Fruit fly (Drosophila melanogaster) whole organism, embryonic: ENCODE measurements around the gene CG1463.

Experiments
- Bdp1 ChIP-seq: fragments of 200-800 bp; sonication (Bioruptor generic); optimal IDR thresholded peaks from 3 replicates; lab custom pipeline; 2016; ENCODE audit warnings: missing biosample characterization, missing genetic modification characterization
- Blimp-1 ChIP-seq: fragments of 200-800 bp; sonication (Bioruptor generic); optimal IDR thresholded peaks from 3 replicates; lab custom pipeline; 2018; ENCODE audit warnings: missing biosample characterization, missing genetic modification characterization, mild to moderate bottlenecking, moderate library complexity, missing genetic modification reagents
- Bteb2 ChIP-seq: fragments of 200-800 bp; sonication (Bioruptor generic); optimal IDR thresholded peaks from 2 replicates; lab custom pipeline; 2016; ENCODE audit warnings: missing biosample characterization, missing genetic modification characterization
- CG10209 ChIP-seq: fragments of 200-800 bp; sonication (Bioruptor generic); optimal IDR thresholded peaks from 3 replicates; lab custom pipeline; 2017; ENCODE audit warnings: missing biosample characterization, mild to moderate bottlenecking, missing genetic modification characterization, missing genetic modification reagents
- CG10543 ChIP-seq: fragments of 200-800 bp; sonication (Bioruptor generic); optimal IDR thresholded peaks from 3 replicates; lab custom pipeline; 2017; ENCODE audit warnings: missing biosample characterization, mild to moderate bottlenecking, missing genetic modification characterization, moderate library complexity
- CG11504 ChIP-seq: fragments of 200-800 bp; sonication (Bioruptor generic); optimal IDR thresholded peaks from 3 replicates; lab custom pipeline; 2019; ENCODE audit warnings: missing biosample characterization, mild to moderate bottlenecking, missing genetic modification characterization, moderate library complexity
- CG12219 ChIP-seq: fragments of 200-800 bp; sonication (Bioruptor generic); optimal IDR thresholded peaks from 3 replicates; lab custom pipeline; 2018; ENCODE audit warnings: missing biosample characterization, mild to moderate bottlenecking, missing genetic modification characterization
- CG12391 ChIP-seq: fragments of 200-800 bp; sonication (Bioruptor generic); optimal IDR thresholded peaks from 3 replicates; lab custom pipeline; 2018; ENCODE audit warnings: missing biosample characterization, mild to moderate bottlenecking, missing genetic modification characterization, moderate library complexity
- CG17385 ChIP-seq: fragments of 200-800 bp; sonication (Bioruptor generic); optimal IDR thresholded peaks from 3 replicates; lab custom pipeline; 2018; ENCODE audit warnings: missing biosample characterization, mild to moderate bottlenecking, missing genetic modification characterization
- CG18011 ChIP-seq: fragments of 200-800 bp; sonication (Bioruptor generic); optimal IDR thresholded peaks from 2 replicates; lab custom pipeline; 2017; ENCODE audit warnings: missing biosample characterization, missing genetic modification characterization, mild to moderate bottlenecking, moderate library complexity, missing genotype
- CG2678 ChIP-seq: fragments of 200-800 bp; sonication (Bioruptor generic); optimal IDR thresholded peaks from 3 replicates; lab custom pipeline; 2019; ENCODE audit warnings: missing biosample characterization, mild to moderate bottlenecking, missing genetic modification characterization, moderate library complexity
- CG2875 ChIP-seq: fragments of 200-800 bp; sonication (Bioruptor generic); optimal IDR thresholded peaks from 2 replicates; lab custom pipeline; 2017; ENCODE audit warnings: missing biosample characterization, mild to moderate bottlenecking, missing genetic modification characterization, missing genetic modification reagents
- CG3163 ChIP-seq: fragments of 200-800 bp; sonication (Bioruptor generic); optimal IDR thresholded peaks from 3 replicates; lab custom pipeline; 2016; ENCODE audit warnings: missing biosample characterization, missing genetic modification characterization
- CG6765 ChIP-seq: fragments of 200-800 bp; sonication (Bioruptor generic); optimal IDR thresholded peaks from 3 replicates; lab custom pipeline; 2017; ENCODE audit warnings: missing biosample characterization, mild to moderate bottlenecking, missing genetic modification characterization
- CG7357 ChIP-seq: fragments of 200-800 bp; sonication (Bioruptor generic); IDR thresholded peaks from 3 replicates; pipeline ENCODE4 v1.3.6; 2022; ENCODE audit warnings: missing biosample characterization, missing genetic modification characterization
- CG7839 ChIP-seq: fragments of 200-800 bp; sonication (Bioruptor generic); optimal IDR thresholded peaks from 3 replicates; lab custom pipeline; 2018; ENCODE audit warnings: missing biosample characterization, mild to moderate bottlenecking, missing genetic modification characterization, moderate library complexity
- CG8944 ChIP-seq: fragments of 200-800 bp; sonication (Bioruptor generic); optimal IDR thresholded peaks from 3 replicates; lab custom pipeline; 2016; ENCODE audit warnings: missing biosample characterization, missing genetic modification characterization
- CG9437 ChIP-seq: fragments of 200-800 bp; sonication (Bioruptor generic); optimal IDR thresholded peaks from 2 replicates; lab custom pipeline; 2018; ENCODE audit warnings: missing biosample characterization, mild to moderate bottlenecking, missing genetic modification characterization
- CG9727 ChIP-seq: fragments of 200-800 bp; sonication (Bioruptor generic); optimal IDR thresholded peaks from 3 replicates; lab custom pipeline; 2017; ENCODE audit warnings: missing biosample characterization, mild to moderate bottlenecking, missing genetic modification characterization
- CG9932 ChIP-seq: fragments of 200-800 bp; sonication (Bioruptor generic); IDR thresholded peaks from 2 replicates; pipeline ENCODE4 v1.3.6; 2022; ENCODE audit warnings: missing biosample characterization, missing genetic modification characterization
- Chrac-16 ChIP-seq: fragments of 200-800 bp; sonication (Bioruptor generic); optimal IDR thresholded peaks from 3 replicates; lab custom pipeline; 2016; ENCODE audit warnings: missing biosample characterization, missing genetic modification characterization
- CoRest ChIP-seq: fragments of 200-800 bp; sonication (Bioruptor generic); optimal IDR thresholded peaks from 3 replicates; lab custom pipeline; 2018; ENCODE audit warnings: missing biosample characterization, mild to moderate bottlenecking, missing genetic modification characterization, moderate library complexity
- Dip3 ChIP-seq: fragments of 200-800 bp; sonication (Bioruptor generic); optimal IDR thresholded peaks from 3 replicates; lab custom pipeline; 2016; ENCODE audit warnings: missing biosample characterization, missing genetic modification characterization
- Dref ChIP-seq: fragments of 200-800 bp; sonication (Bioruptor generic); IDR thresholded peaks from 2 replicates; pipeline ENCODE4 v1.3.6; 2022; ENCODE audit warnings: missing biosample characterization, missing genetic modification characterization
- E2f2 ChIP-seq: fragments of 200-800 bp; sonication (Bioruptor generic); IDR thresholded peaks from 2 replicates; pipeline ENCODE4 v1.3.6; 2022; ENCODE audit warnings: missing biosample characterization, missing genetic modification characterization
- Elba2 ChIP-seq: fragments of 200-800 bp; sonication (Bioruptor generic); optimal IDR thresholded peaks from 3 replicates; lab custom pipeline; 2016; ENCODE audit warnings: missing biosample characterization, missing genetic modification characterization
- Ets97D ChIP-seq: fragments of 200-800 bp; sonication (Bioruptor generic); optimal IDR thresholded peaks from 3 replicates; lab custom pipeline; 2016; ENCODE audit warnings: missing biosample characterization, missing genetic modification characterization
- HLH54F ChIP-seq: fragments of 200-800 bp; sonication (Bioruptor generic); optimal IDR thresholded peaks from 3 replicates; lab custom pipeline; 2016; ENCODE audit warnings: missing biosample characterization, missing genetic modification characterization
- Oli ChIP-seq: fragments of 200-800 bp; sonication (Bioruptor generic); optimal IDR thresholded peaks from 2 replicates; lab custom pipeline; 2018; ENCODE audit warnings: missing biosample characterization, mild to moderate bottlenecking, missing genetic modification characterization, moderate library complexity
- Optix ChIP-seq: fragments of 200-800 bp; sonication (Bioruptor generic); IDR thresholded peaks from 3 replicates; pipeline ENCODE4 v1.3.6; 2022; ENCODE audit warnings: missing biosample characterization, missing genetic modification characterization
- Trl ChIP-seq, 3 experiments: fragments of >200 bp in 2 of 3; fragments of 200-800 bp in 1 of 3; sonication (Bioruptor generic) in 1 of 3; optimal IDR thresholded peaks; 2 replicates in 1 of 3; 3 replicates in 2 of 3; lab custom pipeline; 2016 to 2017; ENCODE audit warnings: missing biosample characterization in 1 of 3, missing genetic modification characterization in 1 of 3
- btn ChIP-seq: fragments of 200-800 bp; sonication (Bioruptor generic); optimal IDR thresholded peaks from 2 replicates; lab custom pipeline; 2016; ENCODE audit warnings: missing biosample characterization, missing genetic modification characterization
- chm ChIP-seq: fragments of 200-800 bp; sonication (Bioruptor generic); IDR thresholded peaks from 2 replicates; pipeline ENCODE4 v1.3.6; 2022; ENCODE audit warnings: missing biosample characterization, missing genetic modification characterization
- crp ChIP-seq, 2 experiments: fragments of 200-800 bp; sonication (Bioruptor generic); optimal IDR thresholded peaks; 2 replicates in 1 of 2; 3 replicates in 1 of 2; lab custom pipeline; 2017; ENCODE audit warnings: missing biosample characterization in 2 of 2, missing genetic modification characterization in 2 of 2, mild to moderate bottlenecking in 1 of 2, moderate library complexity in 1 of 2
- dati ChIP-seq: fragments of 200-800 bp; sonication (Bioruptor generic); IDR thresholded peaks from 2 replicates; pipeline ENCODE4 v1.3.6; 2022; ENCODE audit warnings: missing biosample characterization, missing genetic modification characterization
- dm ChIP-seq: fragments of 200-800 bp; sonication (Bioruptor generic); optimal IDR thresholded peaks from 3 replicates; lab custom pipeline; 2016; ENCODE audit warnings: missing biosample characterization, missing genetic modification characterization
- dmrt11E ChIP-seq: fragments of 200-800 bp; sonication (Bioruptor generic); optimal IDR thresholded peaks from 3 replicates; lab custom pipeline; 2018; ENCODE audit warnings: missing biosample characterization, mild to moderate bottlenecking, missing genetic modification characterization, moderate library complexity
- ems ChIP-seq: fragments of 200-800 bp; sonication (Bioruptor generic); optimal IDR thresholded peaks from 3 replicates; lab custom pipeline; 2016; ENCODE audit warnings: missing biosample characterization, missing genetic modification characterization
- fd64A ChIP-seq: fragments of 200-800 bp; sonication (Bioruptor generic); optimal IDR thresholded peaks from 3 replicates; lab custom pipeline; 2018; ENCODE audit warnings: missing biosample characterization, mild to moderate bottlenecking, missing genetic modification characterization
- gro ChIP-seq: fragments of 200-800 bp; sonication (Bioruptor generic); optimal IDR thresholded peaks from 2 replicates; lab custom pipeline; 2016; ENCODE audit warnings: missing biosample characterization, missing genetic modification characterization
- ind ChIP-seq: fragments of 200-800 bp; sonication (Bioruptor generic); optimal IDR thresholded peaks from 3 replicates; lab custom pipeline; 2016; ENCODE audit warnings: missing biosample characterization, missing genetic modification characterization
- kah ChIP-seq: fragments of 200-800 bp; sonication (Bioruptor generic); optimal IDR thresholded peaks from 2 replicates; lab custom pipeline; 2018; ENCODE audit warnings: missing biosample characterization, mild to moderate bottlenecking, missing genetic modification characterization
- klu ChIP-seq: fragments of 200-800 bp; sonication (Bioruptor generic); IDR thresholded peaks from 2 replicates; pipeline ENCODE4 v1.3.6; 2022; ENCODE audit warnings: missing biosample characterization, missing genetic modification characterization
- lilli ChIP-seq: fragments of 200-800 bp; sonication (Bioruptor generic); optimal IDR thresholded peaks from 3 replicates; lab custom pipeline; 2016; ENCODE audit warnings: missing biosample characterization, missing genetic modification characterization
- psq ChIP-seq: fragments of 200-800 bp; sonication (Bioruptor generic); optimal IDR thresholded peaks from 2 replicates; lab custom pipeline; 2017; ENCODE audit warnings: missing biosample characterization, missing genetic modification characterization
- slbo ChIP-seq: fragments of 200-800 bp; sonication (Bioruptor generic); IDR thresholded peaks from 2 replicates; pipeline ENCODE4 v1.3.6; 2022; ENCODE audit warnings: missing biosample characterization, missing genetic modification characterization
- slou ChIP-seq: fragments of 200-800 bp; sonication (Bioruptor generic); optimal IDR thresholded peaks from 3 replicates; lab custom pipeline; 2016; ENCODE audit warnings: missing biosample characterization, missing genetic modification characterization
- stwl ChIP-seq: fragments of 200-800 bp; sonication (Bioruptor generic); optimal IDR thresholded peaks from 3 replicates; lab custom pipeline; 2018; ENCODE audit warnings: missing biosample characterization, mild to moderate bottlenecking, missing genetic modification characterization, moderate library complexity
- z ChIP-seq: fragments of 200-800 bp; sonication (Bioruptor generic); IDR thresholded peaks from 3 replicates; pipeline ENCODE4 v1.3.6; 2022; ENCODE audit warnings: missing biosample characterization, missing genetic modification characterization

CG1463 gene

DNA sequence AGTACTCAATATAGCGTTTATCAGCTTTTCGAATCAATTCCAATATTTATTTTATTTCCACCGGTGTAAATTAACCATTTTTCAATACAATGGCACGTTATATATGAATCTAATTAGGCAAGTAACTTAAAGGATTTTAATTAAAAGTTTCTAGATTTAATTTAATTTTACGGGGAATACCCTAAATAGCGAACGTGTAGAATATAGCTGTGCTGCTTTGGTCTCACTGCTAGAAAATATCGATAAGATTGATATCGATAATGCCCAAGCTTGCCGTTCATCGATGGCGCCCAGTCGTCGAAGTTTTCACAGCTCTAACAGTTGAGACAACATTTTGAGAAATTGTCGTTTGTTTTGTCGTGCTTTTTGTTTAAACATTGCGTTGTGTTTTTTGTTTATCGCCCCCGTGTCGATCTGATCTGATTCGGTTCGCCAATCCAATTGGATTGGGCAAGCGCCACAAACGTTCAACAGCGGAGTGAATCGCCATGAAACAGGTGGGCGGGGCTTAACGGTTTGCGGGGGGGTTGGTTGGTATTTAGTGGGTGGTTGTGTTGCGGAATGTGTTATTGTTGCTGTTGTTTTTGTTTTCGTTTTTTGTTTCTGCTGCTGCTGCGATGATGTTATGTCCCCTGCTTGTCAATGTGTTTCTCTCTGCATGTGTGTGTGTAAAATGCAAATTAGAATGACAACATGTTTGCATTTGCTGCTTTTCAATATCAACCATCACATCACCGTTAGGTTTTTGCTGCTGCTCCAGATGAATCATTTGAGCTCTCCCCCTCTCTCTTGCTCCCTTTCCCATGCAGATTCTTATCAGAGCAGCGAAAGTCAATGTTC is 20.1 kb upstream of the CG1463 start, which contains the start of gene Tomosyn (continued):
- no peak for TF ChIP-seq psq (GFP tag; lab: Kevin White, UChicago)
- no peak for TF ChIP-seq ind (GFP tag; lab: Kevin White, UChicago)
- peak; percentile 46 for TF ChIP-seq Blimp-1 (GFP tag; lab: Kevin White, UChicago)
- peak; percentile 68; the same call in 1 of the 2 replicates for TF ChIP-seq klu (GFP tag; lab: Robert Waterston, UW)
- peak; percentile 29 for TF ChIP-seq CG9727 (GFP tag; lab: Kevin White, UChicago)
- TF ChIP-seq fd64A (GFP tag; lab: Kevin White, UChicago): no peak
- peak; percentile 93 for TF ChIP-seq Dref (GFP tag; lab: Robert Waterston, UW)
- peak; percentile 61 for TF ChIP-seq CG12391 (tag; lab: Kevin White, UChicago)
- no peak for TF ChIP-seq z
- TF ChIP-seq Ets97D: peak; percentile 67
- no peak for TF ChIP-seq Oli (tag; lab: Kevin White, UChicago)
- peak; percentile 59 for TF ChIP-seq lilli
- no peak for TF ChIP-seq gro (GFP tag; lab: Kevin White, UChicago)
- peak; percentile 52 for TF ChIP-seq CG7839 (tag; lab: Kevin White, UChicago)
- no peak for TF ChIP-seq CG9437
- peak; percentile 47 for TF ChIP-seq dmrt11E (tag; lab: Kevin White, UChicago)
- TF ChIP-seq Dip3: peak; percentile 24
- no peak for TF ChIP-seq chm (GFP tag; lab: Robert Waterston, UW)
- TF ChIP-seq Chrac-16: peak; percentile 7
- no peak for TF ChIP-seq CG6765
- TF ChIP-seq HLH54F (GFP tag; lab: Kevin White, UChicago): no peak
- peak; percentile 86 for TF ChIP-seq stwl (tag; lab: Kevin White, UChicago)
- no peak for TF ChIP-seq slou (GFP tag; lab: Kevin White, UChicago)
- peak in 1 of 2 experiments; percentile 58 for TF ChIP-seq crp (GFP tag; optimal IDR thresholded peaks at IDR 0.05; lab: Kevin White, UChicago)
- TF ChIP-seq ems (GFP tag; lab: Kevin White, UChicago): peak; percentile 35
- no peak for TF ChIP-seq CG10209 (GFP tag; lab: Kevin White, UChicago)
- no peak for TF ChIP-seq CG2875 (GFP tag; lab: Kevin White, UChicago)
- TF ChIP-seq dm (GFP tag; lab: Kevin White, UChicago): no peak
- no peak for TF ChIP-seq CG12219 (GFP tag; lab: Kevin White, UChicago)
- TF ChIP-seq CoRest: peak; percentile 74
- TF ChIP-seq E2f2: peak; percentile 44; the same call in 1 of the 2 replicates
- TF ChIP-seq CG17385 (GFP tag; lab: Kevin White, UChicago): no peak
- TF ChIP-seq CG9932 (GFP tag; lab: Robert Waterston, UW): peak; percentile 40
- peak; percentile 14 for TF ChIP-seq Elba2 (GFP tag; lab: Kevin White, UChicago)
- no peak for TF ChIP-seq Bdp1
- TF ChIP-seq btn: no peak
- TF ChIP-seq CG2678 (tag; lab: Kevin White, UChicago): peak; percentile 59
- TF ChIP-seq dati (GFP tag; lab: Robert Waterston, UW): no peak
- no peak for TF ChIP-seq CG7357
- no peak for TF ChIP-seq CG3163 (GFP tag; lab: Kevin White, UChicago)
- no peak for TF ChIP-seq Optix
- TF ChIP-seq CG11504 (tag; lab: Kevin White, UChicago): peak; percentile 65
- peak; percentile 2 for TF ChIP-seq Bteb2 (GFP tag; lab: Kevin White, UChicago)
- TF ChIP-seq slbo (GFP tag; lab: Robert Waterston, UW): no peak
- TF ChIP-seq CG10543 (GFP tag; lab: Kevin White, UChicago): no peak
- peak; percentile 85 for TF ChIP-seq kah (GFP tag; lab: Kevin White, UChicago)
- no peak for TF ChIP-seq Trl (optimal IDR thresholded peaks at IDR 0.05; lab: Kevin White, UChicago)
- TF ChIP-seq Trl (GFP tag; optimal IDR thresholded peaks at IDR 0.05; lab: Kevin White, UChicago): peak; percentile 23
- TF ChIP-seq CG18011 (GFP tag; lab: Kevin White, UChicago): peak; percentile 20
- no peak for TF ChIP-seq CG8944 (GFP tag; lab: Kevin White, UChicago)
